Worm (Caenorhabditis elegans) whole organism, L2 larva: Measurements from ENCODE around the gene itsn-1.

Source experiments
- R02D3.7 ChIP-seq: fragments of 150-350 bp; optimal IDR thresholded peaks from 2 replicates; lab custom pipeline; 2014; ENCODE audit warnings: missing biosample characterization, missing genetic modification characterization
- nhr-12 ChIP-seq: fragments of 150-350 bp; optimal IDR thresholded peaks from 2 replicates; lab custom pipeline; 2014; ENCODE audit warnings: missing biosample characterization, missing genetic modification characterization
- nhr-237 ChIP-seq: fragments of 150-350 bp; optimal IDR thresholded peaks from 2 replicates; lab custom pipeline; 2014; ENCODE audit warnings: missing biosample characterization, missing genetic modification characterization
- ztf-11 ChIP-seq: sonication (generic microtip); optimal IDR thresholded peaks from 2 replicates; lab custom pipeline; 2017; ENCODE audit warnings: missing biosample characterization, missing genetic modification characterization

ce11 chrIV:17116345-17116744 is 3.1 kb upstream of the itsn-1 start, which contains the start of gene cyn-13:
- no peak for TF ChIP-seq nhr-237 (tag; lab: Kevin White, UChicago)
- TF ChIP-seq ztf-11 (tag; lab: Kevin White, UChicago): no peak
- TF ChIP-seq R02D3.7 (tag; lab: Kevin White, UChicago): no peak
- TF ChIP-seq nhr-12 (tag; lab: Kevin White, UChicago): no peak
